Fruit fly (Drosophila melanogaster) whole organism, embryonic: ENCODE results near the gene CG43407.

Experiments used
- ATbp ChIP-seq: fragments of 200-800 bp; sonication (Bioruptor generic); optimal IDR thresholded peaks from 2 replicates; lab custom pipeline; 2017; ENCODE audit warnings: missing biosample characterization, mild to moderate bottlenecking, missing genetic modification characterization, missing genetic modification reagents
- Atf-2 ChIP-seq: fragments of 200-800 bp; sonication (Bioruptor generic); optimal IDR thresholded peaks from 2 replicates; lab custom pipeline; 2016; ENCODE audit warnings: missing biosample characterization, missing genetic modification characterization
- BEAF-32 ChIP-seq: fragments of 200-800 bp; sonication (Bioruptor generic); optimal IDR thresholded peaks from 3 replicates; lab custom pipeline; 2017; ENCODE audit warnings: missing biosample characterization, missing genetic modification characterization, mild to moderate bottlenecking, moderate library complexity, missing genetic modification reagents
- Blimp-1 ChIP-seq: fragments of 200-800 bp; sonication (Bioruptor generic); optimal IDR thresholded peaks from 3 replicates; lab custom pipeline; 2018; ENCODE audit warnings: missing biosample characterization, missing genetic modification characterization, mild to moderate bottlenecking, moderate library complexity, missing genetic modification reagents
- CG10959 ChIP-seq: fragments of 200-800 bp; sonication (Bioruptor generic); IDR thresholded peaks from 2 replicates; pipeline ENCODE4 v1.3.6; 2022; ENCODE audit warnings: missing biosample characterization, missing genetic modification characterization
- CG11560 ChIP-seq: fragments of 200-800 bp; sonication (Bioruptor generic); IDR thresholded peaks from 3 replicates; pipeline ENCODE4 v1.3.6; 2022; ENCODE audit warnings: missing biosample characterization, missing genetic modification characterization
- CG12299 ChIP-seq: fragments of 200-800 bp; sonication (Bioruptor generic); optimal IDR thresholded peaks from 2 replicates; lab custom pipeline; 2018; ENCODE audit warnings: missing biosample characterization, mild to moderate bottlenecking, missing genetic modification characterization
- CG13287 ChIP-seq: fragments of 200-800 bp; sonication (Bioruptor generic); IDR thresholded peaks from 2 replicates; pipeline ENCODE4 v1.3.6; 2022; ENCODE audit warnings: missing biosample characterization, missing genetic modification characterization; ENCODE audit not compliant: partially characterized antibody
- CG1602 ChIP-seq: fragments of 200-800 bp; sonication (Bioruptor generic); optimal IDR thresholded peaks from 3 replicates; lab custom pipeline; 2016; ENCODE audit warnings: missing biosample characterization, missing genetic modification characterization
- CG16779 ChIP-seq: fragments of 200-800 bp; sonication (Bioruptor generic); IDR thresholded peaks from 2 replicates; pipeline ENCODE4 v1.3.6; 2022; ENCODE audit warnings: missing biosample characterization, missing genetic modification characterization
- CG18476 ChIP-seq: fragments of 200-800 bp; sonication (Bioruptor generic); optimal IDR thresholded peaks from 2 replicates; lab custom pipeline; 2016; ENCODE audit warnings: missing biosample characterization, mild to moderate bottlenecking, missing genetic modification characterization
- CG2120 ChIP-seq: fragments of 200-800 bp; sonication (Bioruptor generic); optimal IDR thresholded peaks from 3 replicates; lab custom pipeline; 2016; ENCODE audit warnings: missing biosample characterization, missing genetic modification characterization
- CG2678 ChIP-seq: fragments of 200-800 bp; sonication (Bioruptor generic); optimal IDR thresholded peaks from 3 replicates; lab custom pipeline; 2019; ENCODE audit warnings: missing biosample characterization, mild to moderate bottlenecking, missing genetic modification characterization, moderate library complexity
- CG2712 ChIP-seq: fragments of 200-800 bp; optimal IDR thresholded peaks from 3 replicates; lab custom pipeline; 2019; ENCODE audit warnings: missing biosample characterization, mild to moderate bottlenecking, missing genetic modification characterization, moderate library complexity
- CG30431 ChIP-seq: fragments of 200-800 bp; sonication (Bioruptor generic); optimal IDR thresholded peaks from 2 replicates; lab custom pipeline; 2017; ENCODE audit warnings: missing biosample characterization, missing genetic modification characterization
- CG31388 ChIP-seq: fragments of 200-800 bp; sonication (Bioruptor generic); optimal IDR thresholded peaks from 2 replicates; lab custom pipeline; 2016; ENCODE audit warnings: missing biosample characterization, missing genetic modification characterization
- CG4730 ChIP-seq: fragments of 200-800 bp; sonication (Bioruptor generic); IDR thresholded peaks from 2 replicates; pipeline ENCODE4 v1.3.6; 2022; ENCODE audit warnings: missing biosample characterization, missing genetic modification characterization
- CG6683 ChIP-seq: fragments of 200-800 bp; sonication (Bioruptor generic); optimal IDR thresholded peaks from 2 replicates; lab custom pipeline; 2017; ENCODE audit warnings: missing biosample characterization, mild to moderate bottlenecking, missing genetic modification characterization, missing genetic modification reagents
- CG8478 ChIP-seq: fragments of >200 bp; optimal IDR thresholded peaks from 2 replicates; lab custom pipeline; 2018
- CG8944 ChIP-seq: fragments of 200-800 bp; sonication (Bioruptor generic); optimal IDR thresholded peaks from 3 replicates; lab custom pipeline; 2016; ENCODE audit warnings: missing biosample characterization, missing genetic modification characterization
- CkIIα-i1 ChIP-seq: fragments of 200-800 bp; sonication (Bioruptor generic); IDR thresholded peaks from 2 replicates; pipeline ENCODE4 v1.3.6; 2022; ENCODE audit warnings: missing biosample characterization, missing genetic modification characterization
- Deaf1 ChIP-seq: fragments of 200-800 bp; optimal IDR thresholded peaks from 3 replicates; lab custom pipeline; 2019; ENCODE audit warnings: missing biosample characterization, mild to moderate bottlenecking, missing genetic modification characterization, moderate library complexity
- Dip2 ChIP-seq: fragments of 200-800 bp; sonication (Bioruptor generic); IDR thresholded peaks from 2 replicates; pipeline ENCODE4 v1.3.6; 2022; ENCODE audit warnings: missing biosample characterization, missing genetic modification characterization
- Dll ChIP-seq: fragments of 200-800 bp; sonication (Bioruptor generic); IDR thresholded peaks from 4 replicates; pipeline ENCODE4 v1.3.6; 2022; ENCODE audit warnings: missing biosample characterization, missing genetic modification characterization; ENCODE audit not compliant: partially characterized antibody
- Eip74EF ChIP-seq, 2 experiments: fragments of 200-800 bp in 1 of 2; fragments of >200 bp in 1 of 2; sonication (Bioruptor generic) in 1 of 2; optimal IDR thresholded peaks; 2 replicates each; lab custom pipeline; 2017 to 2019; ENCODE audit warnings: missing biosample characterization in 2 of 2, missing genetic modification characterization in 2 of 2, mild to moderate bottlenecking in 1 of 2, moderate library complexity in 1 of 2
- Fer2 ChIP-seq: fragments of 200-800 bp; sonication (Bioruptor generic); optimal IDR thresholded peaks from 2 replicates; lab custom pipeline; 2018; ENCODE audit warnings: missing biosample characterization, mild to moderate bottlenecking, missing genetic modification characterization, moderate library complexity
- Fer3 ChIP-seq: fragments of 200-800 bp; sonication (Bioruptor generic); optimal IDR thresholded peaks from 2 replicates; lab custom pipeline; 2018; ENCODE audit warnings: missing biosample characterization, mild to moderate bottlenecking, missing genetic modification characterization, moderate library complexity
- Gug ChIP-seq: fragments of 200-800 bp; sonication (Bioruptor generic); IDR thresholded peaks from 4 replicates; pipeline ENCODE4 v1.3.6; 2022; ENCODE audit warnings: missing biosample characterization, missing genetic modification characterization
- Lhr ChIP-seq: fragments of 200-800 bp; sonication (Bioruptor generic); optimal IDR thresholded peaks from 3 replicates; lab custom pipeline; 2017; ENCODE audit warnings: mild to moderate bottlenecking, missing biosample characterization, missing genetic modification reagents, missing genetic modification characterization
- NC2α ChIP-seq: fragments of 200-800 bp; sonication (Bioruptor generic); optimal IDR thresholded peaks from 2 replicates; lab custom pipeline; 2016; ENCODE audit warnings: missing biosample characterization, missing genetic modification characterization
- Oaz ChIP-seq: fragments of 200-800 bp; sonication (Bioruptor generic); IDR thresholded peaks from 2 replicates; pipeline ENCODE4 v1.3.6; 2022; ENCODE audit warnings: missing biosample characterization, missing genetic modification characterization
- Pdp1 ChIP-seq, 2 experiments: fragments of 200-800 bp; sonication (Bioruptor generic); optimal IDR thresholded peaks; 3 replicates each; lab custom pipeline; 2016; ENCODE audit warnings: missing biosample characterization in 2 of 2, missing genetic modification characterization in 2 of 2, mild to moderate bottlenecking in 1 of 2, moderate library complexity in 1 of 2
- Ptx1 ChIP-seq: fragments of 200-800 bp; sonication (Bioruptor generic); IDR thresholded peaks from 2 replicates; pipeline ENCODE4 v1.3.6; 2022; ENCODE audit warnings: missing biosample characterization, missing genetic modification characterization
- Rfx ChIP-seq: fragments of 200-800 bp; sonication (Bioruptor generic); IDR thresholded peaks from 2 replicates; pipeline ENCODE4 v1.3.6; 2022; ENCODE audit warnings: missing biosample characterization, missing genetic modification characterization
- Xrp1 ChIP-seq: fragments of 200-800 bp; sonication (Bioruptor generic); IDR thresholded peaks from 2 replicates; pipeline ENCODE4 v1.3.6; 2022; ENCODE audit warnings: missing biosample characterization, missing genetic modification characterization
- bcd ChIP-seq: fragments of 200-800 bp; sonication (Bioruptor generic); optimal IDR thresholded peaks from 2 replicates; lab custom pipeline; 2017; ENCODE audit warnings: missing biosample characterization, mild to moderate bottlenecking, missing genetic modification characterization
- eve ChIP-seq, 2 experiments: fragments of >200 bp; optimal IDR thresholded peaks; 2 replicates each; lab custom pipeline; 2017; ENCODE audit warnings: missing biosample characterization in 2 of 2, missing genetic modification characterization in 2 of 2
- gro ChIP-seq: fragments of 200-800 bp; sonication (Bioruptor generic); optimal IDR thresholded peaks from 2 replicates; lab custom pipeline; 2016; ENCODE audit warnings: missing biosample characterization, missing genetic modification characterization
- ken ChIP-seq: fragments of 200-800 bp; sonication (Bioruptor generic); IDR thresholded peaks from 3 replicates; pipeline ENCODE4 v1.3.6; 2022; ENCODE audit warnings: missing biosample characterization, missing genetic modification characterization
- kni ChIP-seq: fragments of 200-800 bp; sonication (Bioruptor generic); optimal IDR thresholded peaks from 3 replicates; lab custom pipeline; 2017; ENCODE audit warnings: mild to moderate bottlenecking, missing biosample characterization, missing genetic modification reagents, missing genetic modification characterization
- lab ChIP-seq: fragments of 200-800 bp; sonication (Bioruptor generic); optimal IDR thresholded peaks from 3 replicates; lab custom pipeline; 2017; ENCODE audit warnings: missing biosample characterization, missing genetic modification characterization, mild to moderate bottlenecking, moderate library complexity, missing genetic modification reagents
- lola ChIP-seq, 3 experiments: fragments of >200 bp in 2 of 3; fragments of 200-800 bp in 1 of 3; sonication (Bioruptor generic) in 1 of 3; optimal IDR thresholded peaks; 2 replicates each; lab custom pipeline; 2017 to 2019; ENCODE audit warnings: missing biosample characterization in 3 of 3, missing genetic modification characterization in 3 of 3, mild to moderate bottlenecking in 1 of 3, moderate library complexity in 1 of 3
- mam ChIP-seq: fragments of 200-800 bp; sonication (Bioruptor generic); optimal IDR thresholded peaks from 3 replicates; lab custom pipeline; 2016; ENCODE audit warnings: missing biosample characterization, missing genetic modification characterization
- org-1 ChIP-seq: fragments of 200-800 bp; sonication (Bioruptor generic); optimal IDR thresholded peaks from 2 replicates; lab custom pipeline; 2017; ENCODE audit warnings: missing biosample characterization, missing genetic modification characterization
- pros ChIP-seq: fragments of 200-800 bp; sonication (Bioruptor generic); optimal IDR thresholded peaks from 3 replicates; lab custom pipeline; 2019; ENCODE audit warnings: missing biosample characterization, mild to moderate bottlenecking, missing genetic modification characterization, moderate library complexity
- run ChIP-seq: fragments of 200-800 bp; sonication (Bioruptor generic); optimal IDR thresholded peaks from 3 replicates; lab custom pipeline; 2018; ENCODE audit warnings: missing biosample characterization, mild to moderate bottlenecking, missing genetic modification characterization
- slbo ChIP-seq: fragments of 200-800 bp; sonication (Bioruptor generic); IDR thresholded peaks from 2 replicates; pipeline ENCODE4 v1.3.6; 2022; ENCODE audit warnings: missing biosample characterization, missing genetic modification characterization
- sob ChIP-seq: fragments of 200-800 bp; sonication (Bioruptor generic); IDR thresholded peaks from 2 replicates; pipeline ENCODE4 v1.3.6; 2022; ENCODE audit warnings: missing biosample characterization, missing genetic modification characterization
- tio ChIP-seq: fragments of 200-800 bp; sonication (Bioruptor generic); optimal IDR thresholded peaks from 2 replicates; lab custom pipeline; 2017; ENCODE audit warnings: missing biosample characterization, missing genetic modification characterization, inconsistent platforms
- yki ChIP-seq: fragments of >200 bp; optimal IDR thresholded peaks from 3 replicates; lab custom pipeline; 2018

Gene CG43407

DNA sequence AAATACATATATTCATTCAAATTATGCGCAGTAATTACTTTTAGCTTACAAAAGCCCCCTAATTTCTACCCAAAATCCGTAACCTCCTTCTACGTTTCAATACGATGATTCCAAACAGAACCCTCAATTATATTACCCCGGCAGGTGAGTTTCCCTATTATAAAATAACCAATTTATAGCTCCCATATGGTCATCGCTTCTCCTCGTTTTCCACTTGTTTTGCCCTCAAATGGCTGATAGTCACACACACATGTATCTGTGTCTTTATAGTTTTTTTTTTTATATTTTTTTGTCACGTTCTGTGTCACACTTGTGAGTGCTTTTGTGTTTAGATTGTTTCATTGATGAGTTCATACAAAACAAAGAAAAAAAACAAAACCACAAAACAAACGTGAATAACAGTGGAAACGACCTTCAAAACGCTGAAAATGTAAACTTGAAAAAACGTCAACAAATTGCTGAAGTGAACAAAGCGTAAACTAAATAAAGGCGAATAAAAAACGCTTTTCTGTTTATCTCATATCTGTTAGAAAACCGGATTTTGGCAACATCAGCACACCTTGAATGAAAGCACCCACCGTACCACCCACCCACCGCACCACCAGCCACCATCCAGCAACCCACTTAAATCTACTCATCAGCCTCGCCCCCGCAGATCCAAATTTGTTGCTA is 18.1 kb upstream of the CG43407 start (continued):
- TF ChIP-seq Lhr = no peak
- TF ChIP-seq lab = peak; percentile 79
- TF ChIP-seq CG6683 = no peak
- no peak for TF ChIP-seq CG10959 (GFP tag; lab: Robert Waterston, UW)
- TF ChIP-seq eve (GFP tag; optimal IDR thresholded peaks at IDR 0.05; lab: Kevin White, UChicago) = peak in 1 of 2 experiments; percentile 53
- TF ChIP-seq ATbp = peak; percentile 23
- peak; percentile 2 for TF ChIP-seq Fer2
- peak; percentile 33 for TF ChIP-seq Blimp-1 (GFP tag; lab: Kevin White, UChicago)
- no peak for TF ChIP-seq CG31388 (GFP tag; lab: Kevin White, UChicago)
- TF ChIP-seq ken (GFP tag; lab: Robert Waterston, UW) = 0 out of 3 replicates have a peak, but pooled peaks have one; percentile 20
- peak in 1 of 2 experiments; percentile 45 for TF ChIP-seq Eip74EF (GFP tag; optimal IDR thresholded peaks at IDR 0.05; lab: Kevin White, UChicago)
- no peak for TF ChIP-seq CkIIα-i1 (GFP tag; lab: Robert Waterston, UW)
- no peak for TF ChIP-seq yki
- no peak for TF ChIP-seq tio (GFP tag; lab: Kevin White, UChicago)
- no peak for TF ChIP-seq CG16779 (GFP tag; lab: Robert Waterston, UW)
- TF ChIP-seq Atf-2 = no peak
- TF ChIP-seq Oaz = 0 out of 2 replicates have a peak, but pooled peaks have one; percentile 23
- TF ChIP-seq Ptx1 (GFP tag; lab: Robert Waterston, UW) = peak; percentile 41
- peak; percentile 21 for TF ChIP-seq mam
- TF ChIP-seq CG1602 (GFP tag; lab: Kevin White, UChicago) = no peak
- peak; percentile 54 for TF ChIP-seq slbo (GFP tag; lab: Robert Waterston, UW)
- TF ChIP-seq CG8478 (lab: Kevin White, UChicago) = no peak
- no peak for TF ChIP-seq CG18476 (GFP tag; lab: Kevin White, UChicago)
- peak; percentile 30; the same call in 1 of the 2 replicates for TF ChIP-seq CG13287
- TF ChIP-seq CG30431 = no peak
- TF ChIP-seq NC2α (GFP tag; lab: Kevin White, UChicago) = no peak
- TF ChIP-seq CG4730 (GFP tag; lab: Robert Waterston, UW) = no peak
- no peak for TF ChIP-seq CG11560 (tag; lab: Robert Waterston, UW)
- TF ChIP-seq Pdp1 (GFP tag; optimal IDR thresholded peaks at IDR 0.05; lab: Kevin White, UChicago) = no peak
- peak; percentile 11 for TF ChIP-seq CG2712 (tag; lab: Kevin White, UChicago)
- TF ChIP-seq Deaf1 (tag; lab: Kevin White, UChicago) = no peak
- TF ChIP-seq CG2120 = peak; percentile 51
- peak; percentile 64 for TF ChIP-seq run (tag; lab: Kevin White, UChicago)
- TF ChIP-seq CG12299 (tag; lab: Kevin White, UChicago) = no peak
- TF ChIP-seq pros (GFP tag; lab: Kevin White, UChicago) = peak; percentile 3
- TF ChIP-seq Gug (GFP tag; lab: Robert Waterston, UW) = no peak
- TF ChIP-seq BEAF-32 = no peak
- peak; percentile 64 for TF ChIP-seq Rfx (GFP tag; lab: Robert Waterston, UW)
- peak; percentile 57 for TF ChIP-seq CG2678 (tag; lab: Kevin White, UChicago)
- TF ChIP-seq lola (GFP tag; optimal IDR thresholded peaks at IDR 0.05; lab: Kevin White, UChicago) = no peak
- TF ChIP-seq CG8944 = no peak
- peak; percentile 40 for TF ChIP-seq bcd
- peak; percentile 9 for TF ChIP-seq kni
- peak; percentile 62 for TF ChIP-seq gro (GFP tag; lab: Kevin White, UChicago)
- TF ChIP-seq org-1 = peak; percentile 8
- TF ChIP-seq Dll (GFP tag; lab: Robert Waterston, UW) = no peak
- peak; percentile 41; the same call in 1 of the 2 replicates for TF ChIP-seq Xrp1 (GFP tag; lab: Robert Waterston, UW)
- no peak for TF ChIP-seq Dip2 (GFP tag; lab: Robert Waterston, UW)
- 0 out of 2 replicates have a peak, but pooled peaks have one; percentile 7 for TF ChIP-seq sob (GFP tag; lab: Robert Waterston, UW)
- TF ChIP-seq Fer3 (tag; lab: Kevin White, UChicago) = peak; percentile 48
